Fruit fly (Drosophila melanogaster): ENCODE measurements around the gene CG17300.

Gene CG17300

DNA sequence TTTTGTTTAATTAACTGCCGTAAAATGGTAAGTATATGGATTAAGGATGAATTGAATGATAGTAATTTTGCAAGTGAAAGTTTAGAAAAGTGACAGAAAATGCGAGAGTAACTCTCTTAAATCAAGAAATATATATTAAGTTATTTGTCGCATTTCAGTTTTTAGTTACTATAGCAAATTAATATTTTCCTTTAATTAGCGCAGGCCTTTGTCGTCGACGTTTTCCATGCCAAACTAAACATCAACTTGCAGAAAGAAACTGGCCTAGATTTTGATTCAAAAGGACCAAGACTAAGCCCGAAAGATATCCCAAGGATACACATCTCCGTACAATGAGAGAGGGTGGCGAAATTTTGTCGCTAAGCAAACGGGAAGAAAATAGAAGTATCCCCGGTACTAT, at the start of gene CG17300:
Gene CG17300 (minus strand): TSS at position 101 of the 400 bp plus-strand sequence.
- no peak for TF ChIP-seq CG17801 (GFP tag; optimal IDR thresholded peaks at IDR 0.05; ENCODE audit: partially characterized antibody)

DNA sequence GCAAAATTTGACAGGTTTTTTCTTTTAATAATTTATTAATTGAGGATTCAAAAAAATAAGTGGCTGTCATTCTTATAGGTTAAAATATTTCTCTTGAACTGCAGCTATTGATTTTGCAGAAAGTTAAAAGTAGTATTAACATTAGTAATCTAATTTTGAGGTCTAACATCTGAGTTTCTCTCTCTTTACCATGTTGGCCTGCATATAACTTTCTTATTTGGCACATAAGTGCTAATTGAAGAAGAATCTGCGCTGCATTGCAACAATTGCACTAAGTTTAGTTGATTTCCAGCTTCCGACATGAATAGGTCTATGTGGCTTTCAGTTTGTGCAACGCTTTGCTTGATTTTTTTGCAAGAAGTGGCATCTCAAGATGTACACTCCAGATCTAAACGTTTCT, 48.9 kb upstream of the CG17300 start, which contains the start of gene CG33262:
Gene CG33262 (plus strand): TSS at position 301 of the 400 bp plus-strand sequence.
- no peak for TF ChIP-seq CG17801 (GFP tag; optimal IDR thresholded peaks at IDR 0.05; ENCODE audit: partially characterized antibody)

DNA sequence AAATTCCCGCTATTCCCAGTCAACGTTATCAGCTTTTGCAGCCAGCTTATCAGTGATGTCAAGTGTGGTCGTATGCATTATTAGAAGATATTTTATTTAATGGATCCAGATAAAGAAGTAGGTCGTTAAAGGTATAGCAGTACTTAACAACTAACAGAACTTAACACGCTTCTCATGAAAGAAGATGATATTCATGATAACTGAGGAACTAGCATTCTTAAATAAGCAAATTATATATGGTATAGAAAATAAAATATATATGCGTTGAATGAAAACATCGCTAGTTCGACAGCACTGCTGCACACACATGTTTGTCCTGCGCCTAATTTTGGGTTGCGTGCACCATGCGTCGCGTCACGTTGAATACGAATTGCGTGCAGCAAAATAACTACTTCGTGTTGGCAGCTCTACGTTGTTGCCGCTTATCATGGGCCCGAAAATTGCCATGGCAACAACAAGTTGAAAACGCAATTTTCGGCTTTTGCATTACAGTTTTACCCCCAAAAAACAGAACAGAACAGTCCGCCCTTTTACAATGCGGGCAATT, 48.4 kb upstream of the CG17300 start:
- no peak for TF ChIP-seq CG17801 (GFP tag; optimal IDR thresholded peaks at IDR 0.05; ENCODE audit: partially characterized antibody)

DNA sequence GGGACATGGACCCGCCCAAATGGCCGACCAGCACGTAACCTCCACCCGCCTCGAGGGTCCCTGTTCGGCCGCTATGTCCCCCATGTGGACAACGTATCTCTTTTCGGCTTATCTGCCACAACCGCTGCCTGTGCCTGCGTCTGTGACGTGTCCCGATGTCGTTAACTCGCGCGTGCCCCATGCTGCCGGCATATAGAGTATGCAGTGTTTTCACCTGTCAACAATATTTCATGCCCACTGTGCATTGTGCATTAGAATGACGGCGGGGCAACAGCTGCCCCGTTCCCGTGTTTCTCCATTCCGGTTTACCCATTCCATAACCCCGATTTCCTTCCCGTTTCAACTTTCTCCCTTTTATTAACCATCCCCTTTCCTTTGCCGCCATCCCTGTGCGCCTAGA, 47.8 kb upstream of the CG17300 start:
- TF ChIP-seq CG17801 (GFP tag; optimal IDR thresholded peaks at IDR 0.05; ENCODE audit: partially characterized antibody): no peak

DNA sequence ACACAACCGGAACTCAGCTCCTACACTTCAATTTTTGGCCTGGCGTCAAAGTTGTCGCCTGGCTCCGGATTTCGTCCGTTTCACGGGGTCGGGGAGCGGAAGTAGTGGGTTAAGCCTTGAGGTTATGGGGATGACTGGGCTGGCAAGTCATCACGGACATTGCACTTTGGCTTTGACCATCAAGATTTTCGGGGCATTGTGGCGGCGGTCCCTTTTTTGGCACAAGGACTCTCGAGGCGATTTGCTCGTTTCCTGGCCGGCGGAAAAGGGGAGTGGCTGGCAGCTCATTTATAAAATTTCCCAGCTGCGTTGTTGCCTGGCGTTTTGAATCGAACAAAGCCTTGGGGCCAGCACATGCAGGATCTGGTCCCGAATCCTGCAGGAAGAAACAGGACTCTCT, 46.1 kb upstream of the CG17300 start:
- no peak for TF ChIP-seq CG17801 (GFP tag; optimal IDR thresholded peaks at IDR 0.05; ENCODE audit: partially characterized antibody)

DNA sequence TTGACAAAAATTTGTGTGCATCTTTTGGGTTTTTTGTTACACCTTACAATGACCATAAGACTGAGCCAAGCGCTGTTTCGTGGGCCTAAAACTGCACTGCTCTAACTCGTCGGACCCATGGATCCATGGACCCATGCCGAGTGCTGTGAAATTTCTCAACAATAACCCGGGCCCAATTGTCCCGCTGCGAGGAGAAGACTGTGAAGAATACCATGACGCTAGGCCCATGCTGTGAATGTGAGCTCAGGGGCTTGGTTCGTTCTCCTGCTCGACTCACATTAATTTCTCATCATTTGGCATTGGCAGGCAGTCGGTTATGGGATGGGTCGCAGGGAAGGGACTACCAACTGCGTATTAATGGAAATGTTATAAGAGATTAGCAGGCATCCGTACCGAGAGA, 33.1 kb upstream of the CG17300 start:
- no peak for TF ChIP-seq CG17801 (GFP tag; optimal IDR thresholded peaks at IDR 0.05; ENCODE audit: partially characterized antibody)

DNA sequence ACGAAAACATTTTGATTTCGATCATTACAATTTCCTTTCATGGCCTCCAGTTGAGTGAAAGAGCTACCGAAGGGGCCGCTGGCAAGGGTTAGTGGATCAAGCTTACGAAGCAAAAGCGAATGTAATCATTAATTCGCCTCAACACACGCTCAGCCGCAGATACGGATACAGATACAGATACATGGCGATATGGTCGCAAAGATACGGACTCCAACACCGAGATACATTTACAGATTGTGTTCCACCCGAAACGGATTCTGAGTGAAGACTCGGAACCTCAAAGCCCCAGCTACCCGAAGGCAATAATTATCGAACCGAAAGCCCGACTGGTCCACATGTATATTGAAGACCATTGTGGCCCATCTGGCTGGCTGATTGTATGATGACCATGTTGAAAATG, 31.9 kb upstream of the CG17300 start:
- no peak for TF ChIP-seq CG17801 (GFP tag; optimal IDR thresholded peaks at IDR 0.05; ENCODE audit: partially characterized antibody)

DNA sequence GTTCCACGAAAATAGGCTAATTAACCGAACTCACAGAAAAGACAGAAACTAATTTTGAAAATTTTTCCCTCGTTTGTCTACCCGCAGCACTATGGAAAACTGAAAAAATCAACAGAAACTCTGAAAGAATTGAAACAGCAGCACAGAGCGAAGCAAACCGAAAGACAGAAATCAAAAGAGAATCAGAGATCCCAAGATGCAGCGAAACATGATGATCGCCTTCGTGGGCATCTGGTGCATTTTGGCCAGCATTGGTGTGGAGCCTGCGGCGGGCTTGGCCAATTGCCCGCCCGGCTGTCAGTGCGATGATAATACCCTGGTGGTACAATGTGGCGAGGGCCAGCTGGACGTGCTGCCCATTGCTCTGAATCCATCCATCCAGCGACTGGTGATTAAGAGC, 28.0 kb upstream of the CG17300 start:
- TF ChIP-seq CG17801 (GFP tag; optimal IDR thresholded peaks at IDR 0.05; ENCODE audit: partially characterized antibody): no peak

DNA sequence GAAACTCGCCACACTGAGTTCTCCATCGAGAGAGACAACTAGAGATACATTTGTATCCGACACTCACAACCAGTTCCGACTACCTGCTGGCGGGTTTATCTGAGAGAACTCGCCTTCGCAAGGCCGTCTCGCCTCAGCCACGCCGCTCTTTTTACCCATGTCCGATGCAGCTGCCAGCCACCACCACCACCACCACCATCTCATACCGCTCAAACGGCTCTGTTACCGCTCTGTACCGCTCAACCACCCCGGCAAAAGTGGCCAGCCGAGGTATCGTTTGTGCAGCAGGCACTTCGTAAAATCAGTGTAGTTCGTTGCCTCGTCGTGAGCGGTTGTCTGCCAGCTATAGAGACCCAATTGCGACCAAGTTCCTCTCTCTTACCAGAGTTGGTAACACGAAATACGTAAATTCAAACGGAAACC, 26.9 kb upstream of the CG17300 start, which contains the start of gene trn:
Gene trn (plus strand): TSS at position 302 of the 423 bp plus-strand sequence.
- peak; percentile 66 for TF ChIP-seq CG17801 (GFP tag; optimal IDR thresholded peaks at IDR 0.05; ENCODE audit: partially characterized antibody)

DNA sequence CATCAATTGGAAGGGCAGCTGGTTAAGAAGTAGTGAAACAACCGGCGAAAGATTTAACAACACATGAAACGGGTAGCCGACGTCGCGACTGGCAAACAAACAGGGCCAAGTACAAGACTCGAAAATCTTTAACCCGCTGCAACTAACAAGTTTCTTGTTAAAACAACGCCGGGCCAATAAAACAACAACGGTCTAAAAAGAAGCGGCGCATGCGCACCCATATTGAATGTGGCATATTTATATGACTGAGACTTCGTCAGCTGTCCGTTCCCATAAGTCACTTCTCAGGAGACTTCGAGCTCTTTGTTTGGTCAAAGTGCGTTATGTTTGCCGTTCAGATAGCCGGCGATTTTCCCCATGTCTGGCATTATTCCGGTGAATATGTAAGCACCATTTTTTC, 24.3 kb upstream of the CG17300 start:
- TF ChIP-seq CG17801 (GFP tag; optimal IDR thresholded peaks at IDR 0.05; ENCODE audit: partially characterized antibody): no peak

DNA sequence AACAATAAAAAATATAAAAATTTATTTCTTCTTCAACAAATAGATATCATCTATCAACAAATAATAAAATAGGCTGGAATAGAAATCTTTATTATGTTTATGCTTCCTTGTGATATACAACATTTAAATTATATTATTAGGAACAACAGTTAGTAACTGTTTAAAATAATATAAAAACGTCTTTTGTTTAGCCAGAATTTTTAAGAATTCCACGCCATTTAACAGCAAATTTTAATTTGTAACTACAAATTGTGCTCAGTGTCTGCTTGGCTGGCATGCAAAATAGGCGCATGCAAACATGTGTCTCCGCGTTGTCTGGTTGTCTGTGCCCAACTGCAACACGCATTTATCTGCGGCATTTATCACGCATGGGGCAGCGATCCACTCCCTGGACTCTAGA, 22.3 kb upstream of the CG17300 start:
- no peak for TF ChIP-seq CG17801 (GFP tag; optimal IDR thresholded peaks at IDR 0.05; ENCODE audit: partially characterized antibody)

DNA sequence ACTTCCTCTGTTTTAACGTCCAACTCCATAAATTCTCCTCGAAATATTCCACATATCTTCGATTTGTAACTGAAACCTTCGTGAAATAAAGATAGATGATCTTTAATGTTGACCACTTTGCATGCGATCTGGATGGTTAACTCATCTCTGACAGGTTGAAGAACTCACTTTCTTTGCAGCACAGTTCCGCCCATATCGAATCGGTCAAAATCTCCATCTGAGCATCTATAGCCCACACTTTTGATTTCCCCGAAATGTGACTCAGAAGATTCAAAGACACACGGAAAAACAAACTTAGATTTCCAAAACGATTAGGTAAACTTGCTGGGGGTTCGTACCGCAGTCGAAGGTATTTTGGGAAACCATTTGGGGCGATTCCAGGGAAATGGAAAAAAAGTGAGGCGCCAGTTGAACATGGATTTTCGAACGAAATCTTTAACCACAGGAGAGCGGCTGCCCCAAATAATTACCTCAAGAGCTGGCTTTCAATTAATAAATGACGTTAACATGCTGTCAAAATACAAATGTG, 21.3 kb upstream of the CG17300 start:
- TF ChIP-seq CG17801 (GFP tag; optimal IDR thresholded peaks at IDR 0.05; ENCODE audit: partially characterized antibody): no peak

DNA sequence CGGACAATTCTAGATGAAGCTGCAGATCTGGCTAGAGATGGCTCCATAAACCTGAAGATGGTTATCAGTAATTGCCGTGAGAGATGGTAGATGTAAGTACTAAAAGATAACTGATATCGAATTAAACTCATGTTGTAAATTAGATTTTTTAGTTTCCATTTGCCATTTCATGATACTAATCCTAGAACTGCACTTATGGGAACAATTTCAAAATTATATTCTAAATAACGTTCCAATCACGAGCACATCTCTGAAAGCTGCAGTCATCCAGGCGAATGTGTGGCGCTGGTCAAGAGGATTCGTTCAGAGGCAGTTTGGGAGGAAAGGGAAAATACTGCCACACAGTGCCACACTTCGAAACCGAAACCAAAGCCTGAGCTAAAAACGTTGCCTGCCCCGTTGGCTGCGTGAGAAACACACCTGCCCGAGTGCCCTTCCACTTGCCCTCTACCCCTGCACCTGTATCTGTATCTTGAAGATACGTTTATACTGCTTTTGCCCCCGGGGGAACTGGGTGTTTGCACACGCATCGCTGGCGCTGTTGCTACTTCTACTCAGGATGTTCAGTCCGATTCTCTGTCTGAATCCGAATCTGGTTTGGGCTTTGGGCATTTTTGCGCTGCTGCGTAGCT, 20.3 kb upstream of the CG17300 start:
- no peak for TF ChIP-seq CG17801 (GFP tag; optimal IDR thresholded peaks at IDR 0.05; ENCODE audit: partially characterized antibody)

DNA sequence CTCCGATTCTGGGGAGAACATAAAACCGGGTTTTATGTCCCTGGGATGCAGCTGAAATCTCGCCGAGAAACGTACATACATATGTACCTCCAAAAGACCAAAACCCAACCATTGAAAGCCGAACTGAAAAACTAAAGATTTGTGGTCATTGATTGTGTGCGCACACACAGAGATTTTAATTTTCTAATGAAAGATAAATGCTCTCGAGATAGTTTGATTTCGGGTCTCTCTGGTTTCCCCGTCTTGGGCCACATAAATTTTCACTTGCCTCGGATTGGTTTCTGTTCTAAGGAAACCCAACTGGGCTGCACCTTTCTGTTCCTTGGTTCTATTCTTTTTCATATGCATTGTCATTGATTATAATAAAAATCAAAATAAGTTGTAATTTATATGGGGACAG, 18.8 kb upstream of the CG17300 start:
- no peak for TF ChIP-seq CG17801 (GFP tag; optimal IDR thresholded peaks at IDR 0.05; ENCODE audit: partially characterized antibody)

DNA sequence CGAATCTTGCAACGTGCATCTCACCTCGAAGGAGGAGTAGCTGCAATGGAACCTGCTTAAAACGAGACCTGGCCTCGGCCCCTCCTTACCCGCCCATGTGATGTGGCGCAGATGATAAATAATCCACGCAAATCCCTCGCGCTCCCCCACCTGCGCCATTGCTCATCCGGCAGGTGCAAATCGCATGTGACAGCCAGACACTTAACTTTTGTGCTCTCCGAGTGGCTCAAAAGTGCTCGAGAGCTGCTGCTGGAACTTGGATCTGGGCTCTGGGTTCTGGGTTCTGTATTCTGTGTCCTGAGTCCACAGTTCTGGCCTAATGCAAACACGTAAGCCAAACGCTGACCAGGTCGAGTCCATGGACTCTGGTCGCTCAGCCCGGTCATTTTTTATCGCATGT, 13.3 kb upstream of the CG17300 start:
- TF ChIP-seq CG17801 (GFP tag; optimal IDR thresholded peaks at IDR 0.05; ENCODE audit: partially characterized antibody): no peak

DNA sequence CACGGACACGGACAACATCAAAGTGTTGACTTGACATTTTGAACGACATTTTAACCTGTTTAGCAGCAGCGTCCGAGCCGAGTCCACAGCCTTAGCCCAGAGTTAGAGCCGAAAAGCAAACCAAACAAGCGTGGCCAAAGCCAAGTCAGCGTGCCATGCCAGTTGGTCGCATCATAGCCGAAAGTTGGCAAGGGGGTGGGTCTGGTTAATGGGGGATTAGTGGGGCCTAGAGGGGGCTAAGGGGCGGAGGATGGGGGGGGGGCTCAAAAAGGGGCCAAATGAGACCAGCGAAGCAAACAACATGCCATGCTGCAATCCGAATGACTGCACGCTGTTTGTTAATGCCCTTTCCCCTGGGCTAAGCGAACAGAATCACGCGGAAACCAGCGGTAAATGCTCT, 12.1 kb upstream of the CG17300 start:
- no peak for TF ChIP-seq CG17801 (GFP tag; optimal IDR thresholded peaks at IDR 0.05; ENCODE audit: partially characterized antibody)

DNA sequence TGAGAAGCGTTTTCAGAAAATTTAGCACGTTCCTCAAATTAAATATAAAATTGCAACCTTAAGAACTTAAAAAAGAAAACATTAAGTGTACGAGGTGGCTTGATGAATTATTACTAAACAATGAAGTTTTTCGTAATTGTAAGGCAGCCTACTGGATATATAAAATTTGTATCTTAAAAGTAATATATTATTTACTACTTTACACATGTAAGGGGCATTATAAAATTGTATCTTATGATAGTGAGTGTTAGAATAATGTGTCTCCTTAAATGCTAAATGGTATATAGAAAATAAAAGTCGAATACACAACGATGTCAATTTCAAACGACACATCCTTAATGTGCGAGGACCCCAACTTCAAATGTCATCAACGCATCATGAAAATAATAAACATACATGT, 2.8 kb upstream of the CG17300 start, which contains the start of gene CG11251:
Gene CG11251 (minus strand): TSS at position 101 of the 400 bp plus-strand sequence.
- TF ChIP-seq CG17801 (GFP tag; optimal IDR thresholded peaks at IDR 0.05; ENCODE audit: partially characterized antibody): no peak
